Fruit fly (Drosophila melanogaster): ENCODE data around the gene bsh.

DNA sequence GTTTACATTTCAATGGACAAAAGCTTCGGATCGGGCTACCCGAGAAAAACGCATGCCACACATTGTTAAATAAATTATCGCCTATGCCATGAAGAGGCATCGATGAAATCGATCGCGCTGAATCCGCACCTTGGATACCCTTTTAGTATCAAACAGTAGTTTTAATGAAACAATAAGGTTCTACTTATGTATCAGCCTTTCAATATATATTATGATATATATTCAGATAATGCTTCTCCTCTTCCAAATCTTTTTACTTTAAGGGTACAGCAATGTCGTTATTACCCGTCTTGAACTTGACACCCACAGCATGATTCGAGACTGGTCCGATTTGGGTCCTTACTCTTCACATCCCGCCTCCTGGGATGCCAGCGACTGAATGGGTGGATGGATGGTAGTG is 31.1 kb upstream of the bsh start:
- TF ChIP-seq svp (GFP tag) (peak; percentile 66), Lpt (GFP tag; optimal IDR thresholded peaks at IDR 0.05) (no peak), CG16779 (tag; optimal IDR thresholded peaks at IDR 0.05) (no peak), Blimp-1 (GFP tag; optimal IDR thresholded peaks at IDR 0.05) (no peak), acj6 (GFP tag; optimal IDR thresholded peaks at IDR 0.05) (peak; percentile 11)
